Fruit fly (Drosophila melanogaster) whole organism, wandering third instar larva: ENCODE measurements around the gene eIF1.

Source experiments
- Abd-B ChIP-seq: fragments of >200 bp; optimal IDR thresholded peaks from 2 replicates; lab custom pipeline; 2017; ENCODE audit warnings: missing biosample characterization, missing genetic modification characterization
- CG32264 ChIP-seq: fragments of 200-800 bp; sonication (Bioruptor generic); optimal IDR thresholded peaks from 2 replicates; lab custom pipeline; 2016; ENCODE audit warnings: missing biosample characterization, missing genetic modification characterization
- CG9705 ChIP-seq: fragments of 200-800 bp; sonication (Bioruptor generic); optimal IDR thresholded peaks from 2 replicates; lab custom pipeline; 2018; ENCODE audit warnings: missing biosample characterization, mild to moderate bottlenecking, missing genetic modification characterization
- CrebA ChIP-seq: fragments of 200-800 bp; sonication (Bioruptor generic); optimal IDR thresholded peaks from 2 replicates; lab custom pipeline; 2016; ENCODE audit warnings: missing biosample characterization, mild to moderate bottlenecking, missing genetic modification characterization, borderline replicate concordance
- Dfd ChIP-seq: fragments of >200 bp; optimal IDR thresholded peaks from 2 replicates; lab custom pipeline; 2017; ENCODE audit warnings: missing biosample characterization, missing genetic modification characterization
- Dif ChIP-seq: fragments of 200-275, 200-300 bp; sonication (Bioruptor generic); optimal IDR thresholded peaks from 2 replicates; lab custom pipeline; 2018; ENCODE audit warnings: missing biosample characterization, missing genetic modification characterization; ENCODE audit not compliant: partially characterized antibody
- GATAd ChIP-seq: sonication (Bioruptor generic); optimal IDR thresholded peaks from 2 replicates; lab custom pipeline; 2016; ENCODE audit warnings: missing biosample characterization, missing genetic modification characterization
- HLH106 ChIP-seq: fragments of 200-800 bp; optimal IDR thresholded peaks from 3 replicates; lab custom pipeline; 2019; ENCODE audit warnings: missing biosample characterization, mild to moderate bottlenecking, missing genetic modification characterization, moderate library complexity
- Hnf4 ChIP-seq: fragments of 200-800 bp; sonication (Bioruptor generic); optimal IDR thresholded peaks from 2 replicates; lab custom pipeline; 2016; ENCODE audit warnings: missing biosample characterization, mild to moderate bottlenecking, missing genetic modification characterization
- Hr78 ChIP-seq: fragments of >200 bp; optimal IDR thresholded peaks from 2 replicates; lab custom pipeline; 2017; ENCODE audit warnings: missing biosample characterization, missing genetic modification characterization
- Hr83 ChIP-seq: fragments of 200-300 bp; sonication (Bioruptor generic); optimal IDR thresholded peaks from 2 replicates; lab custom pipeline; 2016; ENCODE audit warnings: missing biosample characterization, mild to moderate bottlenecking, missing genetic modification characterization, moderate library complexity; ENCODE audit not compliant: poor library complexity, severe bottlenecking
- Jra ChIP-seq: sonication (Bioruptor generic); optimal IDR thresholded peaks from 2 replicates; lab custom pipeline; 2016; ENCODE audit warnings: missing biosample characterization, missing genetic modification characterization
- Myc ChIP-seq: fragments of >200 bp; optimal IDR thresholded peaks from 2 replicates; lab custom pipeline; 2017
- N ChIP-seq: fragments of >200 bp; optimal IDR thresholded peaks from 2 replicates; lab custom pipeline; 2018; ENCODE audit warnings: missing biosample characterization, missing external identifiers, missing genetic modification characterization
- OdsH ChIP-seq: fragments of 200-800 bp; sonication (Bioruptor generic); optimal IDR thresholded peaks from 2 replicates; lab custom pipeline; 2016; ENCODE audit warnings: missing biosample characterization, mild to moderate bottlenecking, missing genetic modification characterization
- Rel ChIP-seq, 2 experiments: fragments of 200-800 bp; sonication (Bioruptor generic) in 1 of 2; optimal IDR thresholded peaks; 2 replicates in 1 of 2; 3 replicates in 1 of 2; lab custom pipeline; 2016 to 2019; ENCODE audit warnings: mild to moderate bottlenecking in 2 of 2, missing biosample characterization in 2 of 2, missing genetic modification characterization in 2 of 2, moderate library complexity in 1 of 2
- Sp1 ChIP-seq: fragments of 200-800 bp; sonication (Bioruptor generic); optimal IDR thresholded peaks from 3 replicates; lab custom pipeline; 2019; ENCODE audit warnings: missing biosample characterization, mild to moderate bottlenecking, missing genetic modification characterization, moderate library complexity
- Vsx2 ChIP-seq: fragments of 200-300, 225-300 bp; sonication (Bioruptor generic); optimal IDR thresholded peaks from 2 replicates; lab custom pipeline; 2018; ENCODE audit warnings: missing biosample characterization, missing genetic modification characterization; ENCODE audit not compliant: partially characterized antibody
- brk ChIP-seq: fragments of 200-800 bp; sonication (Bioruptor generic); optimal IDR thresholded peaks from 2 replicates; lab custom pipeline; 2016; ENCODE audit warnings: missing biosample characterization, mild to moderate bottlenecking, missing genetic modification characterization
- dl ChIP-seq, 2 experiments: fragments of 175-275, 200-275 bp in 1 of 2; fragments of 200-275 bp in 1 of 2; sonication (Bioruptor generic); optimal IDR thresholded peaks; lab custom pipeline; 2018; ENCODE audit warnings: mild to moderate bottlenecking in 2 of 2, missing biosample characterization in 2 of 2, missing genetic modification characterization in 2 of 2, moderate library complexity in 2 of 2; ENCODE audit not compliant: partially characterized antibody in 2 of 2, insufficient read depth in 1 of 2
- dsf ChIP-seq: sonication (Bioruptor generic); optimal IDR thresholded peaks from 2 replicates; lab custom pipeline; 2016; ENCODE audit warnings: missing biosample characterization, missing genetic modification characterization, borderline replicate concordance
- ey ChIP-seq: fragments of 200-800 bp; sonication (Bioruptor generic); optimal IDR thresholded peaks from 2 replicates; lab custom pipeline; 2016; ENCODE audit warnings: missing biosample characterization, missing genetic modification characterization
- fru ChIP-seq: fragments of 200-800 bp; sonication (Bioruptor generic); optimal IDR thresholded peaks from 3 replicates; lab custom pipeline; 2016; ENCODE audit warnings: missing biosample characterization, mild to moderate bottlenecking, missing genetic modification characterization
- h ChIP-seq: fragments of 200-800 bp; sonication (Bioruptor generic); optimal IDR thresholded peaks from 3 replicates; lab custom pipeline; 2016; ENCODE audit warnings: missing biosample characterization, mild to moderate bottlenecking, missing genetic modification characterization
- jim ChIP-seq: fragments of 175-275, 200-325 bp; sonication (Bioruptor generic); optimal IDR thresholded peaks from 2 replicates; lab custom pipeline; 2016; ENCODE audit warnings: missing biosample characterization, mild to moderate bottlenecking, missing genetic modification characterization
- lola ChIP-seq: fragments of >200 bp; optimal IDR thresholded peaks from 2 replicates; lab custom pipeline; 2017; ENCODE audit warnings: missing biosample characterization, missing genetic modification characterization
- pan ChIP-seq: fragments of >200 bp; optimal IDR thresholded peaks from 2 replicates; lab custom pipeline; 2017
- psq ChIP-seq: fragments of 200-800 bp; sonication (Bioruptor generic); optimal IDR thresholded peaks from 3 replicates; lab custom pipeline; 2017; ENCODE audit warnings: missing biosample characterization, mild to moderate bottlenecking, missing genetic modification characterization, moderate library complexity
- rgr ChIP-seq: fragments of 200-800 bp; sonication (Bioruptor generic); optimal IDR thresholded peaks from 3 replicates; lab custom pipeline; 2016; ENCODE audit warnings: missing biosample characterization, mild to moderate bottlenecking, missing genetic modification characterization
- sage ChIP-seq: fragments of 200-800 bp; sonication (Bioruptor generic); optimal IDR thresholded peaks from 2 replicates; lab custom pipeline; 2016; ENCODE audit warnings: missing biosample characterization, mild to moderate bottlenecking, missing genetic modification characterization
- sv ChIP-seq: fragments of 200-800 bp; sonication (Bioruptor generic); optimal IDR thresholded peaks from 3 replicates; lab custom pipeline; 2016; ENCODE audit warnings: missing biosample characterization, missing genetic modification characterization
- tai ChIP-seq: sonication (Bioruptor generic); optimal IDR thresholded peaks from 2 replicates; lab custom pipeline; 2016; ENCODE audit warnings: missing biosample characterization, missing genetic modification characterization
- usp ChIP-seq: fragments of >200 bp; optimal IDR thresholded peaks from 2 replicates; lab custom pipeline; 2017; ENCODE audit warnings: missing biosample characterization, missing genetic modification characterization
- woc ChIP-seq: sonication (Bioruptor generic); optimal IDR thresholded peaks from 2 replicates; lab custom pipeline; 2016; ENCODE audit warnings: missing biosample characterization, mild to moderate bottlenecking, missing genetic modification characterization

eIF1 gene

dm6 chr3L:3261642-3262041 is 38.5 kb downstream of the eIF1 start:
- TF ChIP-seq Hr83 (no peak), Rel (GFP tag; optimal IDR thresholded peaks at IDR 0.05; lab: Kevin White, UChicago) (no peak), Rel (tag; optimal IDR thresholded peaks at IDR 0.05; lab: Kevin White, UChicago) (no peak), woc (no peak), CrebA (no peak), Dif (GFP tag; lab: Kevin White, UChicago) (no peak), sv (no peak), Abd-B (no peak), lola (GFP tag; lab: Kevin White, UChicago) (no peak), HLH106 (tag; lab: Kevin White, UChicago) (no peak)
- TF ChIP-seq, all 38 proteins: peak for 0

- TF ChIP-seq pan (lab: Kevin White, UChicago) (no peak), Hnf4 (no peak), dsf (GFP tag; lab: Kevin White, UChicago) (no peak), Hr78 (no peak), Vsx2 (GFP tag; lab: Kevin White, UChicago) (no peak), fru (no peak), h (no peak), Dif (GFP tag; lab: Kevin White, UChicago) (no peak), CG9705 (GFP tag; lab: Kevin White, UChicago) (no peak), OdsH (no peak), jim (GFP tag; lab: Kevin White, UChicago) (no peak), N (GFP tag; lab: Kevin White, UChicago) (no peak), dl (GFP tag; optimal IDR thresholded peaks at IDR 0.05; lab: Kevin White, UChicago; ENCODE audit: insufficient read depth in 1 of 2, partially characterized antibody in 2 of 2) (no peak), GATAd (GFP tag; lab: Kevin White, UChicago) (no peak), rgr (GFP tag; lab: Kevin White, UChicago) (no peak), psq (GFP tag; lab: Kevin White, UChicago) (no peak), sage (no peak), CG32264 (GFP tag; lab: Kevin White, UChicago) (no peak), usp (GFP tag; lab: Kevin White, UChicago) (no peak), Abd-B (no peak)
Measured at dm6 chr3L:3266306-3266705, 43.2 kb downstream of the eIF1 start.

- no peak for TF ChIP-seq usp (GFP tag; lab: Kevin White, UChicago)
- no peak for TF ChIP-seq brk (GFP tag; lab: Kevin White, UChicago)
- TF ChIP-seq tai (GFP tag; lab: Kevin White, UChicago) = no peak
- TF ChIP-seq ey (GFP tag; lab: Kevin White, UChicago) = no peak
- no peak for TF ChIP-seq Vsx2 (GFP tag; lab: Kevin White, UChicago)
- no peak for TF ChIP-seq GATAd (GFP tag; lab: Kevin White, UChicago)
- no peak for TF ChIP-seq CrebA
- TF ChIP-seq Myc (lab: Kevin White, UChicago) = no peak
- no peak for TF ChIP-seq fru
- no peak for TF ChIP-seq Jra (GFP tag; lab: Kevin White, UChicago)
- TF ChIP-seq Dfd (GFP tag; lab: Kevin White, UChicago) = no peak
- TF ChIP-seq dsf (GFP tag; lab: Kevin White, UChicago) = no peak
- TF ChIP-seq Sp1 (GFP tag; lab: Kevin White, UChicago) = no peak
Measured at dm6 chr3L:3268161-3268560, 45.0 kb downstream of the eIF1 start, which contains the start of gene CG34265. Gene CG34265 (plus strand): TSS chr3L:3268461.

dm6 chr3L:3270736-3271135 is 47.6 kb downstream of the eIF1 start, which contains the start of gene CG14960:
Gene CG14960 (plus strand): TSS chr3L:3271036.
- TF ChIP-seq rgr (GFP tag; lab: Kevin White, UChicago) (no peak), CG32264 (GFP tag; lab: Kevin White, UChicago) (no peak), OdsH (no peak), psq (GFP tag; lab: Kevin White, UChicago) (no peak), Sp1 (GFP tag; lab: Kevin White, UChicago) (no peak), jim (GFP tag; lab: Kevin White, UChicago) (no peak), HLH106 (tag; lab: Kevin White, UChicago) (no peak), usp (GFP tag; lab: Kevin White, UChicago) (no peak)
